Fruit fly (Drosophila melanogaster) whole organism, wandering third instar larva: ENCODE measurements around the gene Galphai.

ENCODE experiments used
- GATAd ChIP-seq: sonication (Bioruptor generic); optimal IDR thresholded peaks from 2 replicates; lab custom pipeline; 2016; ENCODE audit warnings: missing biosample characterization, missing genetic modification characterization
- HLH106 ChIP-seq: fragments of 200-800 bp; optimal IDR thresholded peaks from 3 replicates; lab custom pipeline; 2019; ENCODE audit warnings: missing biosample characterization, mild to moderate bottlenecking, missing genetic modification characterization, moderate library complexity
- Hr78 ChIP-seq: fragments of >200 bp; optimal IDR thresholded peaks from 2 replicates; lab custom pipeline; 2017; ENCODE audit warnings: missing biosample characterization, missing genetic modification characterization
- Myc ChIP-seq: fragments of >200 bp; optimal IDR thresholded peaks from 2 replicates; lab custom pipeline; 2017
- Rel ChIP-seq, 2 experiments: fragments of 200-800 bp; sonication (Bioruptor generic) in 1 of 2; optimal IDR thresholded peaks; 2 replicates in 1 of 2; 3 replicates in 1 of 2; lab custom pipeline; 2016 to 2019; ENCODE audit warnings: mild to moderate bottlenecking in 2 of 2, missing biosample characterization in 2 of 2, missing genetic modification characterization in 2 of 2, moderate library complexity in 1 of 2
- dmrt93B ChIP-seq: fragments of 200-800 bp; sonication (Bioruptor generic); optimal IDR thresholded peaks from 2 replicates; lab custom pipeline; 2018; ENCODE audit warnings: missing biosample characterization, mild to moderate bottlenecking, missing genetic modification characterization
- lola ChIP-seq: fragments of >200 bp; optimal IDR thresholded peaks from 2 replicates; lab custom pipeline; 2017; ENCODE audit warnings: missing biosample characterization, missing genetic modification characterization
- psq ChIP-seq: fragments of 200-800 bp; sonication (Bioruptor generic); optimal IDR thresholded peaks from 3 replicates; lab custom pipeline; 2017; ENCODE audit warnings: missing biosample characterization, mild to moderate bottlenecking, missing genetic modification characterization, moderate library complexity
- tai ChIP-seq: sonication (Bioruptor generic); optimal IDR thresholded peaks from 2 replicates; lab custom pipeline; 2016; ENCODE audit warnings: missing biosample characterization, missing genetic modification characterization
- woc ChIP-seq: sonication (Bioruptor generic); optimal IDR thresholded peaks from 2 replicates; lab custom pipeline; 2016; ENCODE audit warnings: missing biosample characterization, mild to moderate bottlenecking, missing genetic modification characterization

- no peak for TF ChIP-seq tai (GFP tag; lab: Kevin White, UChicago)
- no peak for TF ChIP-seq Hr78 (GFP tag; lab: Kevin White, UChicago)
- TF ChIP-seq lola (GFP tag; lab: Kevin White, UChicago) = no peak
- no peak for TF ChIP-seq Rel (GFP tag; optimal IDR thresholded peaks at IDR 0.05; lab: Kevin White, UChicago)
- TF ChIP-seq Rel (tag; optimal IDR thresholded peaks at IDR 0.05; lab: Kevin White, UChicago) = no peak
- TF ChIP-seq Myc (lab: Kevin White, UChicago) = no peak
- no peak for TF ChIP-seq HLH106 (tag; lab: Kevin White, UChicago)
- no peak for TF ChIP-seq psq
- TF ChIP-seq woc (GFP tag; lab: Kevin White, UChicago) = no peak
- TF ChIP-seq GATAd (GFP tag; lab: Kevin White, UChicago) = no peak
- no peak for TF ChIP-seq dmrt93B (GFP tag; lab: Kevin White, UChicago)
These were observed 35.9 kb downstream of the Galphai start for dm6 chr3L:6943948-6944319.
